Worm (Caenorhabditis elegans) whole organism, L3 larva: ENCODE data around the gene F28F9.2.

ENCODE experiments used
- aly-2 ChIP-seq: fragments of 150-350 bp; optimal IDR thresholded peaks from 2 replicates; lab custom pipeline; 2014; ENCODE audit warnings: missing biosample characterization, missing genetic modification characterization
- ama-1 ChIP-seq: fragments of 150-350 bp; optimal IDR thresholded peaks from 2 replicates; lab custom pipeline; 2018
- ceh-28 ChIP-seq: fragments of 150-350 bp; optimal IDR thresholded peaks from 2 replicates; lab custom pipeline; 2014; ENCODE audit warnings: missing biosample characterization, missing genetic modification reagents, missing genetic modification characterization
- mdl-1 ChIP-seq: fragments of 150-350 bp; optimal IDR thresholded peaks from 2 replicates; lab custom pipeline; 2014; ENCODE audit warnings: missing biosample characterization, missing genetic modification characterization
- nfya-1 ChIP-seq: sonication (generic microtip); optimal IDR thresholded peaks from 2 replicates; lab custom pipeline; 2017; ENCODE audit warnings: missing genetic modification characterization, mild to moderate bottlenecking, missing compliant biosample characterization, antibody characterized with exemption, moderate library complexity; ENCODE audit not compliant: insufficient read depth
- nhr-11 ChIP-seq: fragments of 150-350 bp; optimal IDR thresholded peaks from 2 replicates; lab custom pipeline; 2014; ENCODE audit warnings: missing biosample characterization, missing genetic modification characterization
- nhr-76 ChIP-seq: fragments of 150-350 bp; sonication (generic microtip); optimal IDR thresholded peaks from 5 replicates; lab custom pipeline; 2014; ENCODE audit warnings: missing biosample characterization, missing genetic modification characterization
- tbx-2 ChIP-seq: sonication (generic microtip); optimal IDR thresholded peaks from 2 replicates; lab custom pipeline; 2016; ENCODE audit warnings: mild to moderate bottlenecking, missing genetic modification characterization, missing compliant biosample characterization
- unc-39 ChIP-seq: sonication (generic microtip); optimal IDR thresholded peaks from 4 replicates; lab custom pipeline; 2017; ENCODE audit warnings: missing biosample characterization, missing genetic modification characterization
- ztf-11 ChIP-seq: fragments of 150-350 bp; optimal IDR thresholded peaks from 2 replicates; lab custom pipeline; 2014; ENCODE audit warnings: missing biosample characterization, missing genetic modification characterization
- ztf-4 ChIP-seq: fragments of 150-350 bp; optimal IDR thresholded peaks from 2 replicates; lab custom pipeline; 2014; ENCODE audit warnings: missing biosample characterization, missing genetic modification characterization

- no peak for TF ChIP-seq nhr-76 (tag; lab: Kevin White, UChicago)
- TF ChIP-seq nfya-1 (tag; lab: Kevin White, UChicago): no peak
- no peak for TF ChIP-seq ztf-4 (tag; lab: Kevin White, UChicago)
- no peak for TF ChIP-seq mdl-1 (tag; lab: Kevin White, UChicago)
- no peak for TF ChIP-seq tbx-2 (tag; lab: Kevin White, UChicago)
- no peak for TF ChIP-seq ama-1
- no peak for TF ChIP-seq unc-39 (tag; lab: Kevin White, UChicago)
- no peak for TF ChIP-seq ceh-28 (tag; lab: Kevin White, UChicago)
- no peak for TF ChIP-seq nhr-11 (tag; lab: Kevin White, UChicago)
- TF ChIP-seq ztf-11 (tag; lab: Kevin White, UChicago): no peak
- no peak for TF ChIP-seq aly-2 (tag; lab: Kevin White, UChicago)
Measured at ce11 chrIV:3859552-3859951, 20.0 kb downstream of the F28F9.2 start.
